Fruit fly (Drosophila melanogaster) S2 (cell line): ENCODE results near the gene CG2104.

Experiments used
- CG8478 ChIP-seq: fragments of >200 bp; optimal IDR thresholded peaks from 2 replicates; lab custom pipeline; 2018
- CTCF ChIP-seq, 2 experiments: fragments of >200 bp; optimal IDR thresholded peaks; 2 replicates each; lab custom pipeline; 2018

DNA sequence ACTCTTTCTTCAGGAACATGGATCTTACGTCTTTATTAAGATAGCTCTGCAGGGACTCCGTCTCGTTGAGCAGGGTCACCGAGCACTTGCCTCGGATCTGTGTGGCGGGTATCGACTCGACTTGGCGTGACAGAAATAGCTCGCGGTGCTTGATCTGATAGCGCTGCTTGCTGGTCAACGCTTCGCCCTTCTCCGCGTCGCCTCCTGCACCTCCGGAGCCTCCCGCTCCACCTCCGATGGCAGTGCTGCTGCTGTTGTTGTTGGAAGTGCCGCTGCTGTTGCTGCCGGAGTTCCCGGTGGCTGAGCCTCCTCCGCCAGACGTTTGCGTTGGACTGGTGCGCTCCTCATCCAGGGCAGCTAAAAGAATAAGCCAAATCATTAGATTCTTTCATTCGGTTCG lies 49.7 kb downstream of the CG2104 start:
- no peak for TF ChIP-seq CG8478 (lab: Kevin White, UChicago)
- no peak for TF ChIP-seq CTCF (optimal IDR thresholded peaks at IDR 0.05; lab: Kevin White, UChicago)
